Fruit fly (Drosophila melanogaster) whole organism, wandering third instar larva: ENCODE data around the gene CG4570.

Experiments
- CG32264 ChIP-seq: fragments of 200-800 bp; sonication (Bioruptor generic); optimal IDR thresholded peaks from 2 replicates; lab custom pipeline; 2016; ENCODE audit warnings: missing biosample characterization, missing genetic modification characterization
- Dfd ChIP-seq: fragments of >200 bp; optimal IDR thresholded peaks from 2 replicates; lab custom pipeline; 2017; ENCODE audit warnings: missing biosample characterization, missing genetic modification characterization
- HLH106 ChIP-seq: fragments of 200-800 bp; optimal IDR thresholded peaks from 3 replicates; lab custom pipeline; 2019; ENCODE audit warnings: missing biosample characterization, mild to moderate bottlenecking, missing genetic modification characterization, moderate library complexity
- Hnf4 ChIP-seq: fragments of 200-800 bp; sonication (Bioruptor generic); optimal IDR thresholded peaks from 2 replicates; lab custom pipeline; 2016; ENCODE audit warnings: missing biosample characterization, mild to moderate bottlenecking, missing genetic modification characterization
- Mio ChIP-seq: sonication (Bioruptor generic); optimal IDR thresholded peaks from 2 replicates; lab custom pipeline; 2016; ENCODE audit warnings: missing biosample characterization, missing genetic modification characterization
- Sp1 ChIP-seq: fragments of 200-800 bp; sonication (Bioruptor generic); optimal IDR thresholded peaks from 3 replicates; lab custom pipeline; 2019; ENCODE audit warnings: missing biosample characterization, mild to moderate bottlenecking, missing genetic modification characterization, moderate library complexity
- br ChIP-seq: fragments of 200-800 bp; sonication (Bioruptor generic); optimal IDR thresholded peaks from 2 replicates; lab custom pipeline; 2016; ENCODE audit warnings: missing biosample characterization, missing genetic modification characterization
- fru ChIP-seq: fragments of 200-800 bp; sonication (Bioruptor generic); optimal IDR thresholded peaks from 3 replicates; lab custom pipeline; 2016; ENCODE audit warnings: missing biosample characterization, mild to moderate bottlenecking, missing genetic modification characterization
- h ChIP-seq: fragments of 200-800 bp; sonication (Bioruptor generic); optimal IDR thresholded peaks from 3 replicates; lab custom pipeline; 2016; ENCODE audit warnings: missing biosample characterization, mild to moderate bottlenecking, missing genetic modification characterization
- lola ChIP-seq: fragments of >200 bp; optimal IDR thresholded peaks from 2 replicates; lab custom pipeline; 2017; ENCODE audit warnings: missing biosample characterization, missing genetic modification characterization
- psq ChIP-seq: fragments of 200-800 bp; sonication (Bioruptor generic); optimal IDR thresholded peaks from 3 replicates; lab custom pipeline; 2017; ENCODE audit warnings: missing biosample characterization, mild to moderate bottlenecking, missing genetic modification characterization, moderate library complexity

DNA sequence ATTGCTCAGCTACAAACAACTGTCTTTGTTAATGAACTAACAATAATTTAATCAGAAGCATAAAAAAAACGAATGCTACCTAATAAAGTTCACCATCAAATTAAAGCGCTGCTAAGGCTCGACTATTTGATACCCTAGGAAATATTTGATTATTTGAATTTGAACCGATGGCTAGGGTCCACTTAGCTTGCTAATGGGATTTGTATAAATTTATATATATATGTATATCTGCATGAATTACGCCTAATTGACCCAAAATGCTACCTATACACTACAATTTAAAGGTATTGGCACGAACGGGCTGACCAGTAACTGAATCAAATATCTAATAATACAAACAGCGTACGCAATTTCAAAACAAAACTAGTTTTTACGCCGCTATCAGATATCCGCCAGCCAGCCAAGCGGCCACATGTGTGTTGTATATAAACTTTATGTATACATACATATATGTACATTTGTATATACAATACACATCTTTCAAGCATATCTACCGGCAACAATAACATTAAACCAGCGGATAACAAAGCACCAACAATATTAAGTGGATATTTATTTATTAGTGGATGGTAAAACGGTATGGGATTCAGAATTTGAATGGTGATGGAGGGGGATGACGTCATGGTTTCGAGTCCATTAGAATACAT, 27.5 kb downstream of the CG4570 start:
- TF ChIP-seq HLH106 (tag; lab: Kevin White, UChicago), result no peak
- no peak for TF ChIP-seq lola (GFP tag; lab: Kevin White, UChicago)
- no peak for TF ChIP-seq Mio
- TF ChIP-seq psq, result no peak
- no peak for TF ChIP-seq CG32264 (GFP tag; lab: Kevin White, UChicago)
- TF ChIP-seq h, result peak; percentile 18
- TF ChIP-seq Hnf4 (GFP tag; lab: Kevin White, UChicago), result no peak
- no peak for TF ChIP-seq Dfd
- TF ChIP-seq fru (GFP tag; lab: Kevin White, UChicago), result no peak
- TF ChIP-seq Sp1 (GFP tag; lab: Kevin White, UChicago), result no peak
- TF ChIP-seq br (GFP tag; lab: Kevin White, UChicago), result no peak
